Worm (Caenorhabditis elegans) whole organism, mixed stage, embryonic: ENCODE results near the gene his-5.

Source experiments
- M03D4.4 ChIP-seq: sonication (generic microtip); optimal IDR thresholded peaks from 2 replicates; lab custom pipeline; 2017; ENCODE audit warnings: mild to moderate bottlenecking, missing genetic modification characterization, missing compliant biosample characterization
- bed-3 ChIP-seq: fragments of 200-800 bp; sonication (Bioruptor generic); optimal IDR thresholded peaks from 3 replicates; lab custom pipeline; 2018; ENCODE audit warnings: mild to moderate bottlenecking, missing genetic modification characterization, moderate library complexity, missing compliant biosample characterization
- blmp-1 ChIP-seq: fragments of 150-350 bp; optimal IDR thresholded peaks from 2 replicates; lab custom pipeline; 2014; ENCODE audit warnings: missing biosample characterization, missing genetic modification characterization
- ceh-39 ChIP-seq: fragments of 150-350 bp; optimal IDR thresholded peaks from 2 replicates; lab custom pipeline; 2014; ENCODE audit warnings: missing biosample characterization, missing genetic modification characterization
- ceh-43 ChIP-seq: fragments of 200-800 bp; sonication (Bioruptor generic); optimal IDR thresholded peaks from 2 replicates; lab custom pipeline; 2018; ENCODE audit warnings: mild to moderate bottlenecking, missing genetic modification characterization, moderate library complexity, missing compliant biosample characterization
- ceh-83 ChIP-seq: fragments of 200-800 bp; sonication (Bioruptor generic); optimal IDR thresholded peaks from 2 replicates; lab custom pipeline; 2018; ENCODE audit warnings: mild to moderate bottlenecking, missing genetic modification characterization, missing compliant biosample characterization
- ces-1 ChIP-seq: fragments of 150-350 bp; optimal IDR thresholded peaks from 2 replicates; lab custom pipeline; 2014; ENCODE audit warnings: missing biosample characterization, missing genetic modification reagents, missing genetic modification characterization
- drap-1 ChIP-seq: fragments of 200-800 bp; sonication (Bioruptor generic); optimal IDR thresholded peaks from 3 replicates; lab custom pipeline; 2018; ENCODE audit warnings: mild to moderate bottlenecking, missing genetic modification characterization, missing compliant biosample characterization
- elt-1 ChIP-seq: sonication (generic microtip); optimal IDR thresholded peaks from 2 replicates; lab custom pipeline; 2017; ENCODE audit warnings: missing genetic modification characterization, mild to moderate bottlenecking, missing compliant biosample characterization, antibody characterized with exemption, moderate library complexity, borderline replicate concordance; ENCODE audit not compliant: insufficient read depth
- elt-3 ChIP-seq: fragments of 150-350 bp; optimal IDR thresholded peaks from 2 replicates; lab custom pipeline; 2014; ENCODE audit warnings: missing biosample characterization, missing genetic modification characterization
- flh-1 ChIP-seq: fragments of 200-800 bp; sonication (Bioruptor generic); optimal IDR thresholded peaks from 2 replicates; lab custom pipeline; 2018; ENCODE audit warnings: mild to moderate bottlenecking, missing genetic modification characterization, moderate library complexity, missing compliant biosample characterization
- ham-2 ChIP-seq: fragments of 200-800 bp; sonication (Bioruptor generic); optimal IDR thresholded peaks from 2 replicates; lab custom pipeline; 2018; ENCODE audit warnings: mild to moderate bottlenecking, missing genetic modification characterization, missing compliant biosample characterization
- hlh-1 ChIP-seq: fragments of 150-350 bp; optimal IDR thresholded peaks from 2 replicates; lab custom pipeline; 2014; ENCODE audit warnings: missing biosample characterization, missing genetic modification reagents, missing genetic modification characterization
- lin-13 ChIP-seq: fragments of 150-350 bp; optimal IDR thresholded peaks from 2 replicates; lab custom pipeline; 2014; ENCODE audit warnings: missing biosample characterization, missing genetic modification characterization
- lin-32 ChIP-seq: fragments of 200-800 bp; sonication (Bioruptor generic); optimal IDR thresholded peaks from 2 replicates; lab custom pipeline; 2018; ENCODE audit warnings: mild to moderate bottlenecking, missing genetic modification characterization, missing compliant biosample characterization
- lsy-2 ChIP-seq: fragments of 150-350 bp; optimal IDR thresholded peaks from 2 replicates; lab custom pipeline; 2014; ENCODE audit warnings: missing biosample characterization, missing genetic modification characterization
- mab-5 ChIP-seq: fragments of 150-350 bp; optimal IDR thresholded peaks from 2 replicates; lab custom pipeline; 2014; ENCODE audit warnings: missing biosample characterization, missing genetic modification characterization
- mls-2 ChIP-seq: sonication (generic microtip); optimal IDR thresholded peaks from 2 replicates; lab custom pipeline; 2016; ENCODE audit warnings: mild to moderate bottlenecking, missing genetic modification characterization, moderate library complexity, missing compliant biosample characterization
- nhr-12 ChIP-seq: fragments of 150-350 bp; optimal IDR thresholded peaks from 2 replicates; lab custom pipeline; 2014; ENCODE audit warnings: missing biosample characterization, missing genetic modification characterization
- nhr-2 ChIP-seq: fragments of 150-350 bp; optimal IDR thresholded peaks from 2 replicates; lab custom pipeline; 2014; ENCODE audit warnings: missing biosample characterization, missing genetic modification characterization
- nhr-237 ChIP-seq: fragments of 150-350 bp; optimal IDR thresholded peaks from 2 replicates; lab custom pipeline; 2014; ENCODE audit warnings: missing biosample characterization, missing genetic modification characterization
- nhr-76 ChIP-seq: sonication (generic microtip); optimal IDR thresholded peaks from 2 replicates; lab custom pipeline; 2017; ENCODE audit warnings: missing biosample characterization, missing genetic modification characterization
- pha-4 ChIP-seq: fragments of 150-350 bp; optimal IDR thresholded peaks from 2 replicates; lab custom pipeline; 2018; ENCODE audit warnings: missing biosample characterization, missing genetic modification reagents, missing genetic modification characterization
- sem-2 ChIP-seq: fragments of 200-800 bp; sonication (Bioruptor generic); optimal IDR thresholded peaks from 2 replicates; lab custom pipeline; 2018; ENCODE audit warnings: mild to moderate bottlenecking, missing genetic modification characterization, missing compliant biosample characterization
- snpc-4 ChIP-seq: fragments of 150-350 bp; optimal IDR thresholded peaks from 2 replicates; lab custom pipeline; 2014; ENCODE audit warnings: missing biosample characterization, missing genetic modification characterization
- sptf-1 ChIP-seq: sonication (generic microtip); optimal IDR thresholded peaks from 2 replicates; lab custom pipeline; 2017; ENCODE audit warnings: mild to moderate bottlenecking, missing genetic modification characterization, moderate library complexity, missing compliant biosample characterization
- tbx-8 ChIP-seq: fragments of 200-800 bp; sonication (Bioruptor generic); optimal IDR thresholded peaks from 2 replicates; lab custom pipeline; 2018; ENCODE audit warnings: mild to moderate bottlenecking, missing genetic modification characterization, moderate library complexity, missing compliant biosample characterization
- unc-120 ChIP-seq: sonication (generic microtip); optimal IDR thresholded peaks from 2 replicates; lab custom pipeline; 2017; ENCODE audit warnings: missing genetic modification characterization, missing compliant biosample characterization; ENCODE audit not compliant: poor library complexity, severe bottlenecking
- unc-62 ChIP-seq: fragments of 150-350 bp; optimal IDR thresholded peaks from 2 replicates; lab custom pipeline; 2014; ENCODE audit warnings: missing biosample characterization, missing genetic modification reagents, missing genetic modification characterization
- zip-8 ChIP-seq: fragments of 150-350 bp; optimal IDR thresholded peaks from 2 replicates; lab custom pipeline; 2014; ENCODE audit warnings: missing biosample characterization, missing genetic modification characterization
- ztf-11 ChIP-seq: fragments of 150-350 bp; optimal IDR thresholded peaks from 2 replicates; lab custom pipeline; 2014; ENCODE audit warnings: missing biosample characterization, missing genetic modification characterization

Gene his-5

DNA sequence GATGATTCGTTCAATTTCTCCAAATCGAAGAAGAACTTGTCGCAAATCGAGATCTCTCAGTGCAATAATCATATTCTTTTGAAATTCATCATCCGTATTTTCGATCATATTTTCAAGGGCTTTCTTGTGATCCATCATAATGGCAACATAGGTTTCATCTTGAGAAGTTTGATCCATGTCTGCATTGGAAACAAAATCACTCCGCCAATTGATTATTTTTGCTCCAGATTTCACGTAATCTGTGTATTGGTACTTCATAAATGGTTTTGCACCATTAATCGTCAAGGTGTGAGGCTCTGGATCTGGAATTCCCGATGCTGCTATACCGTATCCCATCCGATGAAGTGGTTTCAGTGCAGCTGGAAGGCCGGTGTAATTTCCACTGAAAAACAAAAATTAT, 18.6 kb upstream of the his-5 start:
- TF ChIP-seq sem-2 (no peak), pha-4 (tag; lab: Kevin White, UChicago) (no peak), nhr-237 (tag; lab: Kevin White, UChicago) (no peak), mls-2 (tag; lab: Kevin White, UChicago) (no peak), sptf-1 (tag; lab: Kevin White, UChicago) (no peak), ceh-83 (no peak)

ce11 chrV:8517711-8518110, 17.3 kb upstream of the his-5 start:
- TF ChIP-seq pha-4 (tag; lab: Kevin White, UChicago) (no peak), unc-62 (GFP tag; lab: Kevin White, UChicago) (no peak), lin-32 (GFP tag; lab: Kevin White, UChicago) (no peak), lsy-2 (no peak), mab-5 (tag; lab: Kevin White, UChicago) (no peak), snpc-4 (tag; lab: Kevin White, UChicago) (no peak), zip-8 (tag; lab: Kevin White, UChicago) (no peak), ceh-83 (no peak), ceh-43 (GFP tag; lab: Kevin White, UChicago) (no peak), unc-120 (tag; lab: Kevin White, UChicago) (no peak), elt-1 (tag; lab: Kevin White, UChicago) (no peak), ceh-39 (tag; lab: Kevin White, UChicago) (no peak), tbx-8 (GFP tag; lab: Kevin White, UChicago) (no peak), sem-2 (no peak), M03D4.4 (tag; lab: Kevin White, UChicago) (no peak)

DNA sequence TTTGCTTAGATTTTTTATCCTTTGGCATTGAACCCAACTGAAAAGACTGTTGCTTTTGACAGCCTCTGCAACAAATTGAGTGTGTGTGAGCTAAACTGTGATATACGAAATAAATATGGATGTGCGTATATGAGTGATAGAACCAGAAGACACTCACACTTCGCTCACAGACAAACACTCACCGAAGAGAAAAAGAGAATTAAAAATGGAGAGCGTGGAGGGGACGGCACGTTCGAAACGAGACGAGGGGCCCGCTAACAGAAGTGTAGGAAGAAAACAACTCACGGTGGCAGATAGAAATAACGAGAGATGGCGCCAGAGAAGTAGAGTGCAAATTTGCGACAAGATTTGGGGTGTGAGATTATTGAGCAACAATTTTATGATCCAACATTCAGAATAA, 16.7 kb upstream of the his-5 start:
- TF ChIP-seq snpc-4 (tag; lab: Kevin White, UChicago) = no peak
- TF ChIP-seq nhr-12 = no peak
- no peak for TF ChIP-seq tbx-8 (GFP tag; lab: Kevin White, UChicago)
- TF ChIP-seq bed-3 (GFP tag; lab: Kevin White, UChicago) = no peak
- no peak for TF ChIP-seq ceh-39 (tag; lab: Kevin White, UChicago)
- TF ChIP-seq zip-8 (tag; lab: Kevin White, UChicago) = no peak
- TF ChIP-seq blmp-1 (tag; lab: Kevin White, UChicago) = no peak
- no peak for TF ChIP-seq drap-1 (GFP tag; lab: Kevin White, UChicago)
- no peak for TF ChIP-seq ztf-11
- TF ChIP-seq unc-62 (GFP tag; lab: Kevin White, UChicago) = no peak
- no peak for TF ChIP-seq ceh-83
- TF ChIP-seq ceh-43 (GFP tag; lab: Kevin White, UChicago) = no peak
- no peak for TF ChIP-seq flh-1 (GFP tag; lab: Kevin White, UChicago)
- TF ChIP-seq nhr-76 (tag; lab: Kevin White, UChicago) = no peak
- TF ChIP-seq ham-2 (GFP tag; lab: Kevin White, UChicago) = no peak
- TF ChIP-seq, all 35 proteins: peak for 0

DNA sequence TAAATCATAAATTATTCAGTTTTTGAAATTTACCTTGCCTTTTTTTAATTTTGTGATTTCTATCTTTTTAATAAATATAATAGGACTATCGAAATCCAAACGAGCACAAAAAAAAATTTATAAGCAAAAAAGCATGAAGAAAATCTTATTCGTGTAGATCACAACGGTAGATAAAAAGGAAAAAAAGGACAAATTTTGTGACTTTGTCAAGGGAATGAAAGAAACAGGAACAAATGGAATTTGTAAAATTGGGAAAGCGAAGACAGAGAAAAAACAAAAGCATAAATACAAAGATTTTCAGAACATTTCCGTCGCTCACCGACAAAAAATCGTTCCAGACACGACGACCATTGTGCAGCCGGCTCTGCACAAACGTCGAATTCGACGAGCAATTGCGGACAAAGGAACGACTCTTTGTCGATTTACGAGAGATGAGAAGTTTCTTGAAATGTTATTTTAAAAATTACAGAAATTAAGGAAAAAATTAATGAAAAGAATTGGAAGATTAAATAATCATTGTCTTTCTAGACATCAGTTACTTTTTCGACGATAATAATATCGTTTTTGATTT, 16.1 kb upstream of the his-5 start, which contains the start of gene F45F2.10:
Gene F45F2.10 (minus strand): TSS at position 51 of the 571 bp plus-strand sequence.
- TF ChIP-seq ztf-11 = no peak
- no peak for TF ChIP-seq nhr-2
- no peak for TF ChIP-seq ceh-43 (GFP tag; lab: Kevin White, UChicago)
- no peak for TF ChIP-seq unc-62 (GFP tag; lab: Kevin White, UChicago)
- TF ChIP-seq lin-13 (tag; lab: Kevin White, UChicago) = no peak
- TF ChIP-seq mab-5 (tag; lab: Kevin White, UChicago) = no peak
- no peak for TF ChIP-seq nhr-12
- TF ChIP-seq elt-3 (tag; lab: Kevin White, UChicago) = no peak
- no peak for TF ChIP-seq ces-1 (GFP tag; lab: Kevin White, UChicago)
- TF ChIP-seq zip-8 (tag; lab: Kevin White, UChicago) = no peak
- TF ChIP-seq blmp-1 (tag; lab: Kevin White, UChicago) = no peak
- no peak for TF ChIP-seq M03D4.4 (tag; lab: Kevin White, UChicago)
- no peak for TF ChIP-seq pha-4 (tag; lab: Kevin White, UChicago)
- no peak for TF ChIP-seq hlh-1 (tag; lab: Kevin White, UChicago)
- no peak for TF ChIP-seq elt-1 (tag; lab: Kevin White, UChicago)
